Fruit fly (Drosophila melanogaster): Measurements from ENCODE around the gene jp.
A peak's percentile ranks its signal among the peaks of the same experiment; 100 is the strongest.

jp gene

dm6 chr2L:9502786-9503443, 63.6 kb downstream of the jp start (continued):
- TF ChIP-seq eg (GFP tag; IDR thresholded peaks at IDR 0.05) (peak; percentile 59; the same call in 2 of the 3 replicates), CG32006 (GFP tag; optimal IDR thresholded peaks at IDR 0.05) (peak; percentile 47), Eip78C (GFP tag) (peak; percentile 69), CG15336 (GFP tag; IDR thresholded peaks at IDR 0.05) (peak; percentile 43; the same call in 1 of the 2 replicates), Met (GFP tag; optimal IDR thresholded peaks at IDR 0.05) (peak; percentile 2), Hr39 (GFP tag; optimal IDR thresholded peaks at IDR 0.05) (no peak), esn (GFP tag; optimal IDR thresholded peaks at IDR 0.05) (peak; percentile 10), CG3919 (GFP tag; optimal IDR thresholded peaks at IDR 0.05) (no peak), net (GFP tag; optimal IDR thresholded peaks at IDR 0.05) (no peak)

- TF ChIP-seq Lpt (GFP tag; optimal IDR thresholded peaks at IDR 0.05) = no peak
- TF ChIP-seq CG10631 (GFP tag; optimal IDR thresholded peaks at IDR 0.05) = no peak
- TF ChIP-seq CG16779 (tag; optimal IDR thresholded peaks at IDR 0.05) = no peak
- TF ChIP-seq CG6854 (GFP tag; optimal IDR thresholded peaks at IDR 0.05) = no peak
- TF ChIP-seq fd85E (GFP tag; optimal IDR thresholded peaks at IDR 0.05) = no peak
Measured at dm6 chr2L:9500454-9500853, 66.1 kb downstream of the jp start.

- TF ChIP-seq CG6854 (GFP tag; optimal IDR thresholded peaks at IDR 0.05) = no peak
- peak; percentile 11 for TF ChIP-seq fkh (GFP tag; optimal IDR thresholded peaks at IDR 0.05)
Measured at dm6 chr2L:9498985-9499249, 67.6 kb downstream of the jp start.

- TF ChIP-seq CG4318 (GFP tag; optimal IDR thresholded peaks at IDR 0.05) (peak; percentile 14), achi (GFP tag; optimal IDR thresholded peaks at IDR 0.05) (peak; percentile 31), Met (GFP tag; optimal IDR thresholded peaks at IDR 0.05) (peak; percentile 59), CG6163 (GFP tag; IDR thresholded peaks at IDR 0.05) (peak; percentile 70), Hr38 (GFP tag; optimal IDR thresholded peaks at IDR 0.05) (no peak), acj6 (GFP tag; optimal IDR thresholded peaks at IDR 0.05) (peak; percentile 56), vri (GFP tag; optimal IDR thresholded peaks at IDR 0.05) (peak; percentile 69), CG9139 (GFP tag; optimal IDR thresholded peaks at IDR 0.05) (no peak), Eip93F (GFP tag; optimal IDR thresholded peaks at IDR 0.05) (peak; percentile 77), CG3032 (tag; optimal IDR thresholded peaks at IDR 0.05) (peak; percentile 35), net (GFP tag; optimal IDR thresholded peaks at IDR 0.05) (peak; percentile 66), CG1621 (tag; optimal IDR thresholded peaks at IDR 0.05) (no peak), lz (GFP tag; optimal IDR thresholded peaks at IDR 0.05) (peak; percentile 64), CG6854 (GFP tag; optimal IDR thresholded peaks at IDR 0.05) (no peak), Ets96B (tag; optimal IDR thresholded peaks at IDR 0.05) (peak; percentile 49), CG11902 (GFP tag; optimal IDR thresholded peaks at IDR 0.05) (peak; percentile 27), Smox (GFP tag; optimal IDR thresholded peaks at IDR 0.05) (peak; percentile 52), Blimp-1 (GFP tag; optimal IDR thresholded peaks at IDR 0.05) (peak; percentile 27), fd85E (GFP tag; optimal IDR thresholded peaks at IDR 0.05) (no peak), ss (GFP tag; optimal IDR thresholded peaks at IDR 0.05) (no peak), esn (GFP tag; optimal IDR thresholded peaks at IDR 0.05) (peak; percentile 69), CG15336 (GFP tag; IDR thresholded peaks at IDR 0.05) (peak; percentile 50; the same call in 1 of the 2 replicates), CG6792 (GFP tag; optimal IDR thresholded peaks at IDR 0.05) (peak; percentile 40), dac (GFP tag; optimal IDR thresholded peaks at IDR 0.05) (no peak), CG8119 (GFP tag; IDR thresholded peaks at IDR 0.05) (peak; percentile 71), CG8319 (GFP tag; optimal IDR thresholded peaks at IDR 0.05) (peak; percentile 30), Hr39 (GFP tag; optimal IDR thresholded peaks at IDR 0.05) (peak; percentile 63), Ets21C (GFP tag; optimal IDR thresholded peaks at IDR 0.05) (no peak), OdsH (GFP tag; optimal IDR thresholded peaks at IDR 0.05) (peak; percentile 54), CG31627 (GFP tag; optimal IDR thresholded peaks at IDR 0.05) (peak; percentile 44), CG3919 (GFP tag; optimal IDR thresholded peaks at IDR 0.05) (peak; percentile 54), fd59A (GFP tag; optimal IDR thresholded peaks at IDR 0.05) (no peak), fkh (GFP tag; optimal IDR thresholded peaks at IDR 0.05) (no peak), CG32006 (GFP tag; optimal IDR thresholded peaks at IDR 0.05) (peak; percentile 61), Sox14 (GFP tag; optimal IDR thresholded peaks at IDR 0.05) (peak; percentile 62), Lpt (GFP tag; optimal IDR thresholded peaks at IDR 0.05) (no peak), salr (GFP tag; optimal IDR thresholded peaks at IDR 0.05) (peak in 1 of 2 experiments; percentile 19), spab (GFP tag; optimal IDR thresholded peaks at IDR 0.05) (peak; percentile 39)
Measured at dm6 chr2L:9498185-9498984, 68.2 kb downstream of the jp start.

Measured in whole organism, prepupa.